Worm (Caenorhabditis elegans): ENCODE measurements around the gene C23G10.2.
A peak's percentile ranks its signal among the peaks of the same experiment; 100 is the strongest.

DNA sequence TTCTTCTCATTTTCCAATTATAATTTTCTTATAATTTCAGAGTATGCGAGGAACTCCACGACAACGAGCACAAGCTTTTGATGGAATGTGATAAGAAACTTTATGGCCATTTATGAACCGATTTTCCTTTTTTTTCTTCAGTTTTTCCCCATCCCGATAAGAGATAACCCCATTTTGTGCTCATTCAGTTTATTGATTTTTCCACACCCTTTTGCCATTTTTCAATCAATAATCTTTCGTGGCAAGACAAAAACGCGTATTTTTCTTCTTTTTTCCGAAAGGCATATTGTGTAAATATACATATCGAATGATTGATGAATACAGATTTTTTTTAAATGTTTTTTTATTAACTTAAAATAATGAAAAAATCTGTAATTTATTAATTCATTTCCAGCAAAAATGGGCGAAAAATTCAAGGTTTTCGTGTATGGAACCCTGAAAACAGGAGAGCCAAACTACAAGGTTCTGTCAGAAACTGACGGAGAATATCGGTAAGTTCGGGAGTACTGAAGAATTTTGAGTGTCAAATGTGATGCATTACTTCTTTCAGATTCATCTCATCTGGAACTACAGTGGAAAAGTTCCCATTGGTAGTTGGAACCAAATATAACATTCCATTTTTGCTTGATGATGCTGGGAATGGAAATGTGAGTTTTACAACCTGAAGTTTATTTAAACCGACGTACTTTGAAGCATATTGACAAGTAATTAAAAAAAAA is 43.5 kb upstream of the C23G10.2 start, which contains the start of gene F42A10.9:
- TF ChIP-seq ama-1 (optimal IDR thresholded peaks at IDR 0.05) (peak; percentile 50), nhr-76 (tag; optimal IDR thresholded peaks at IDR 0.05) (no peak), unc-98 (GFP tag; IDR thresholded peaks at IDR 0.05) (no peak), nhr-28 (tag; optimal IDR thresholded peaks at IDR 0.05) (no peak)
